Fruit fly (Drosophila melanogaster) whole organism: ENCODE results near the gene Exn.
A peak's percentile ranks its signal among the peaks of the same experiment; 100 is the strongest.

Source experiments
- CG8478 ChIP-seq: fragments of >200 bp; optimal IDR thresholded peaks from 2 replicates; lab custom pipeline; 2018; ENCODE audit warnings: inconsistent platforms
- usp ChIP-seq: fragments of >200 bp; optimal IDR thresholded peaks from 2 replicates; lab custom pipeline; 2017; ENCODE audit warnings: missing biosample characterization, missing genetic modification characterization, mixed read lengths

DNA sequence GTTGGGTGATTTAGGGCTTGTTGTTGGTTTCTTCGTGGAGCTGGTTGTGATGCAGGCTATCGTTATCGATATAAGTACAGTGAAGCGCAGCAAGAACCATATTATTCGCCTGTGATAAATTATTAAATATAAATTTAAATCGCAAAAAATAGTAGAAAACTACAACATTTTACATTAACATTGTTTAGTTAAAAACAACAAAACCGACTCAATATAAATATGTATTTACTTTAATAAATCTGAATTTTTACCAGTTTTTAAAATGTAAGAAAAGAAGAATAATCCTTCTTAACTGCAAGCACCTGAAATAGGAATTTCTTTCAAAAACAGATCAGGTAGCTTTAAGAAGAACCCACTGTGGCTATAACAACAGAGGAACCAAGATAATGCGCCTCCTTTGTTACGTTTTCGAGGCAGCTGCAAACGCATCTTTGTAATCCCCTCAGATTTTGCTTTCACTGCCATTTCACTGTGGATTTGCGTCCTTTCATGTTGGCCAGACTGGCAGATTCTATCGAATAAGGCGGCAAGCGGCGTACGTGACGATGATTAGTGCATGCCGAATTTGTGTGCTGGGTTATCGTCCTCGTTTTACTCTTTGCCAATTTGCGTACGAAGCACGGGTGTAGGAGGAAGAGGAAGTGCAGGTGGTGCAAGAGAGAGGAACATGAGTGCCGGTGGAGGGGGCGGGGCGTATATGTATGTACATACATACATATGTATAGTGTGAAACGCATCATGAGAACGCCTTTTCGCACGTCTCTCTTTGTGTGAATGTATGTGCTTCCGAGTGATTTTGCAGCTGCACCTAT, 40.9 kb downstream of the Exn start:
- TF ChIP-seq CG8478 (lab: Kevin White, UChicago): peak; percentile 24
- TF ChIP-seq usp: no peak
